Fruit fly (Drosophila melanogaster): ENCODE data around the gene CG46448.

CG46448 gene

dm6 chr2L:2432809-2433493 is 41.5 kb downstream of the CG46448 start:
- TF ChIP-seq CG7101 (tag; optimal IDR thresholded peaks at IDR 0.05) (no peak), cnc (optimal IDR thresholded peaks at IDR 0.05) (no peak)

dm6 chr2L:2433494-2434054 is 42.1 kb downstream of the CG46448 start:
- peak; percentile 57 for TF ChIP-seq CG12768 (GFP tag; optimal IDR thresholded peaks at IDR 0.05)
- no peak for TF ChIP-seq pad (GFP tag; optimal IDR thresholded peaks at IDR 0.05)
- no peak for TF ChIP-seq Mnt (GFP tag; optimal IDR thresholded peaks at IDR 0.05)
- TF ChIP-seq toe (GFP tag; optimal IDR thresholded peaks at IDR 0.05): peak; percentile 48
- TF ChIP-seq Clk (GFP tag; optimal IDR thresholded peaks at IDR 0.05): peak; percentile 20
- no peak for TF ChIP-seq bab1 (GFP tag; optimal IDR thresholded peaks at IDR 0.05)
- TF ChIP-seq cnc (optimal IDR thresholded peaks at IDR 0.05): no peak
- peak; percentile 10 for TF ChIP-seq tj (GFP tag; optimal IDR thresholded peaks at IDR 0.05)
- TF ChIP-seq kay (GFP tag; ENCODE audit: borderline replicate concordance): peak; percentile 45
- TF ChIP-seq CG33017 (tag; optimal IDR thresholded peaks at IDR 0.05): peak; percentile 72
- peak; percentile 60 for TF ChIP-seq CG7101 (tag; optimal IDR thresholded peaks at IDR 0.05)
- TF ChIP-seq cic (GFP tag; optimal IDR thresholded peaks at IDR 0.05): no peak
- no peak for TF ChIP-seq CG11617 (GFP tag; optimal IDR thresholded peaks at IDR 0.05)
- no peak for TF ChIP-seq ovo (GFP tag; optimal IDR thresholded peaks at IDR 0.05)
- TF ChIP-seq Hr96 (GFP tag; optimal IDR thresholded peaks at IDR 0.05): peak; percentile 55
- TF ChIP-seq CG7045 (GFP tag; optimal IDR thresholded peaks at IDR 0.05): peak; percentile 74
- no peak for TF ChIP-seq CG1620 (GFP tag; optimal IDR thresholded peaks at IDR 0.05)
- TF ChIP-seq CG14711 (tag; optimal IDR thresholded peaks at IDR 0.05): peak; percentile 42
- peak; percentile 72 for TF ChIP-seq CG5204 (GFP tag; optimal IDR thresholded peaks at IDR 0.05)
- TF ChIP-seq Crg-1 (GFP tag; optimal IDR thresholded peaks at IDR 0.05): no peak

- TF ChIP-seq cic (GFP tag; optimal IDR thresholded peaks at IDR 0.05) (no peak), CG14711 (tag; optimal IDR thresholded peaks at IDR 0.05) (no peak), Crg-1 (GFP tag; optimal IDR thresholded peaks at IDR 0.05) (no peak), Mnt (GFP tag; optimal IDR thresholded peaks at IDR 0.05) (no peak), cnc (optimal IDR thresholded peaks at IDR 0.05) (no peak)
These were observed 42.8 kb downstream of the CG46448 start for dm6 chr2L:2434222-2434621.

- TF ChIP-seq Mnt (GFP tag; optimal IDR thresholded peaks at IDR 0.05) (no peak), CG11617 (GFP tag; optimal IDR thresholded peaks at IDR 0.05) (no peak), Hr96 (GFP tag; optimal IDR thresholded peaks at IDR 0.05) (no peak), cnc (optimal IDR thresholded peaks at IDR 0.05) (no peak), pad (GFP tag; optimal IDR thresholded peaks at IDR 0.05) (no peak), CG5204 (GFP tag; optimal IDR thresholded peaks at IDR 0.05) (no peak), CG7101 (tag; optimal IDR thresholded peaks at IDR 0.05) (no peak), CG7045 (GFP tag; optimal IDR thresholded peaks at IDR 0.05) (no peak)
These were observed 44.8 kb downstream of the CG46448 start for dm6 chr2L:2436258-2436657.

dm6 chr2L:2438640-2439276 is 47.3 kb downstream of the CG46448 start:
- no peak for TF ChIP-seq kay (GFP tag; ENCODE audit: borderline replicate concordance)
- no peak for TF ChIP-seq bab1 (GFP tag; optimal IDR thresholded peaks at IDR 0.05)
- TF ChIP-seq CG33017 (tag; optimal IDR thresholded peaks at IDR 0.05): no peak
- no peak for TF ChIP-seq Crg-1 (GFP tag; optimal IDR thresholded peaks at IDR 0.05)
- TF ChIP-seq CG7045 (GFP tag; optimal IDR thresholded peaks at IDR 0.05): no peak
- no peak for TF ChIP-seq Hr96 (GFP tag; optimal IDR thresholded peaks at IDR 0.05)
- no peak for TF ChIP-seq pad (GFP tag; optimal IDR thresholded peaks at IDR 0.05)
- TF ChIP-seq CG5204 (GFP tag; optimal IDR thresholded peaks at IDR 0.05): no peak
- TF ChIP-seq cic (GFP tag; optimal IDR thresholded peaks at IDR 0.05): no peak
- no peak for TF ChIP-seq ovo (GFP tag; optimal IDR thresholded peaks at IDR 0.05)
- TF ChIP-seq Mnt (GFP tag; optimal IDR thresholded peaks at IDR 0.05): no peak
- no peak for TF ChIP-seq toe (GFP tag; optimal IDR thresholded peaks at IDR 0.05)
- no peak for TF ChIP-seq Clk (GFP tag; optimal IDR thresholded peaks at IDR 0.05)
